Fruit fly (Drosophila melanogaster) whole organism, embryonic: ENCODE measurements around the gene Acf.

Experiments used
- Atf-2 ChIP-seq: fragments of 200-800 bp; sonication (Bioruptor generic); optimal IDR thresholded peaks from 2 replicates; lab custom pipeline; 2016; ENCODE audit warnings: missing biosample characterization, missing genetic modification characterization
- CG12071 ChIP-seq: fragments of 200-800 bp; sonication (Bioruptor generic); optimal IDR thresholded peaks from 3 replicates; lab custom pipeline; 2018; ENCODE audit warnings: missing biosample characterization, mild to moderate bottlenecking, missing genetic modification characterization
- CG12104 ChIP-seq: fragments of 200-800 bp; sonication (Bioruptor generic); optimal IDR thresholded peaks from 3 replicates; lab custom pipeline; 2016; ENCODE audit warnings: missing biosample characterization, missing genetic modification characterization
- CG12299 ChIP-seq: fragments of 200-800 bp; sonication (Bioruptor generic); optimal IDR thresholded peaks from 2 replicates; lab custom pipeline; 2018; ENCODE audit warnings: missing biosample characterization, mild to moderate bottlenecking, missing genetic modification characterization
- CG4707 ChIP-seq: fragments of 200-800 bp; sonication (Bioruptor generic); optimal IDR thresholded peaks from 2 replicates; lab custom pipeline; 2018; ENCODE audit warnings: missing biosample characterization, mild to moderate bottlenecking, missing genetic modification characterization, moderate library complexity
- CG6254 ChIP-seq: fragments of 200-800 bp; sonication (Bioruptor generic); optimal IDR thresholded peaks from 3 replicates; lab custom pipeline; 2017; ENCODE audit warnings: mild to moderate bottlenecking, missing biosample characterization, missing genetic modification reagents, missing genetic modification characterization
- Hsf ChIP-seq: fragments of 200-800 bp; sonication (Bioruptor generic); optimal IDR thresholded peaks from 3 replicates; lab custom pipeline; 2016; ENCODE audit warnings: missing biosample characterization, missing genetic modification characterization
- Jarid2 ChIP-seq: fragments of 200-800 bp; sonication (Bioruptor generic); optimal IDR thresholded peaks from 3 replicates; lab custom pipeline; 2017; ENCODE audit warnings: mild to moderate bottlenecking, missing biosample characterization, missing genetic modification reagents, missing genetic modification characterization
- Nf-YB ChIP-seq: fragments of 200-800 bp; sonication (Bioruptor generic); optimal IDR thresholded peaks from 3 replicates; lab custom pipeline; 2019; ENCODE audit warnings: missing biosample characterization, mild to moderate bottlenecking, missing genetic modification characterization, moderate library complexity
- abd-A ChIP-seq: fragments of 200-800 bp; sonication (Bioruptor generic); optimal IDR thresholded peaks from 3 replicates; lab custom pipeline; 2019; ENCODE audit warnings: missing biosample characterization, mild to moderate bottlenecking, missing genetic modification characterization, moderate library complexity
- aop ChIP-seq: fragments of 200-800 bp; sonication (Bioruptor generic); IDR thresholded peaks from 2 replicates; pipeline ENCODE4 v1.3.6; 2022; ENCODE audit warnings: missing biosample characterization, missing genetic modification characterization
- psq ChIP-seq: fragments of 200-800 bp; sonication (Bioruptor generic); optimal IDR thresholded peaks from 2 replicates; lab custom pipeline; 2017; ENCODE audit warnings: missing biosample characterization, missing genetic modification characterization
- usp ChIP-seq: fragments of >200 bp; optimal IDR thresholded peaks from 2 replicates; lab custom pipeline; 2017; ENCODE audit warnings: missing biosample characterization, missing genetic modification characterization

- TF ChIP-seq Hsf (GFP tag; lab: Kevin White, UChicago) (no peak), CG12071 (GFP tag; lab: Kevin White, UChicago) (peak; percentile 29), CG6254 (GFP tag; lab: Kevin White, UChicago) (no peak), aop (no peak), abd-A (tag; lab: Kevin White, UChicago) (no peak), Nf-YB (GFP tag; lab: Kevin White, UChicago) (no peak), Jarid2 (GFP tag; lab: Kevin White, UChicago) (no peak), CG12299 (tag; lab: Kevin White, UChicago) (no peak), CG12104 (GFP tag; lab: Kevin White, UChicago) (no peak), Atf-2 (GFP tag; lab: Kevin White, UChicago) (no peak), CG4707 (GFP tag; lab: Kevin White, UChicago) (no peak), psq (peak; percentile 100), usp (GFP tag; lab: Kevin White, UChicago) (no peak)
These were observed 45.4 kb upstream of the Acf start for dm6 chr3R:31748093-31748996.
